Worm (Caenorhabditis elegans) whole organism, dauer: Measurements from ENCODE around the gene T19D12.10.
"Not testable (repeated sequence)": the region's sequence is repeated elsewhere in the genome, so short reads cannot be mapped to it uniquely, and the experiment has no call there.

ENCODE experiments used
- unc-62 ChIP-seq: sonication (generic microtip); optimal IDR thresholded peaks from 2 replicates; lab custom pipeline; 2017; ENCODE audit warnings: missing biosample characterization, missing genetic modification reagents, missing genetic modification characterization

Gene T19D12.10

ce11 chrII:6667534-6667933 is 8.9 kb upstream of the T19D12.10 start:
- no peak for TF ChIP-seq unc-62

DNA sequence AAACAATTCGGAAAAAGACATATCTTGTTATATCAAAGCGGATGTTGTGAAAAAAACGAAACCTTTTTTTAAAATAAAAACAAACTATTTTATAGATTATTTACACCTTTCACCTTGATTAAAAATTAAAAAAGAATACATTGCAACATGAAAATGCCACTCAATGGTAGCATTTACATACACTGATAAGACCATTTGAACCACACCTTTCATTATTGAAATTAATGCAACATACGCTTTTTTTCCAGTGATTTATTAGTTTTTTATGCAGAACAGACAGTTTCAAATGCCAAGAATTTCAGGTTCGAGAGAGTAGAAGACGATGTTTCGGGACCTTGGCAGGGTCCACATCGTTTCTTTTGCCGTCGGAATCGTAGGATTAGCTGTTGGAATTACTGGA is 7.9 kb upstream of the T19D12.10 start, which contains the start of gene T19D12.1:
Gene T19D12.1, plus strand, starts transcription at position 301 of the 400 bp plus-strand sequence.
- TF ChIP-seq unc-62, result no peak

DNA sequence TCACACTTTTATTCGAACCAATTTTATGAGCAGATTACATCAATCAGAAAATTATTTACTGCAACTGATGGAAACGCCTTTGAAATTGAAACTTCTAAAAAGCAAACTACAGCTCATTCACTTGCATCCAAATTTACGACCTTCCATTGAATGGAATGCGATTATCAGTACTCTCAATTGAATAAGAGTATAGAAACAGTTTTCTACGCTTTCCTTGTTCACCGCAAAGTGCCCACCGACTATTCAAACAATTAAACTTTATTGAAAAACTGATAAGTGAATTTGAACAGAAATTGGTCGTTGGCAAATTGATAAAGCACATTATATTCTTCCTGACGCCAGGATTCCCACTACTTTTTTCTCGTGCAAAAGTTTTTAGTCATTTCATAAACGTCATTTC is 7.2 kb upstream of the T19D12.10 start:
- no peak for TF ChIP-seq unc-62

- no peak for TF ChIP-seq unc-62
Observed at ce11 chrII:6663799-6664198, 5.1 kb upstream of the T19D12.10 start.

DNA sequence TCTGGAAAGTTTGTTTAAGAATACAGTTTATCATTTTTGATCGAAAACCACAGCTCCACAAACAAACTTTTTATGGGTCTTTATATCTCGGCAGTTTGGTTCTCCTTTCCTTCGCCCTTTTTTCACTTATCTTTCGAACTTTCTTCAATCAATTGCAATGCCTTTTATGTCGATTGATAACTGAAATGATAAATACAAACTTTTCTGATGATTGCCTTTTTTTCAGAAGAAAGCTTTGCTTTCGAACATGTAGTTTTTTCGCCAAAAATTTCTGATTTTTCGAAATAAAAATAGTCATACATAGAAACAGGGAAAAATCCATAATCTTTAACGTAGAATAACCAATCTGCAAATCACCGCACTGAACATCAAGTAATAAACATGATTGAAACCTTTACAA is 2.5 kb upstream of the T19D12.10 start, which contains the start of gene T19D12.2:
Gene T19D12.2, plus strand, starts transcription at position 125 of the 400 bp plus-strand sequence.
- TF ChIP-seq unc-62, result no peak

- TF ChIP-seq unc-62, result no peak
Observed at ce11 chrII:6654284-6654683, 4.4 kb downstream of the T19D12.10 start, which contains the start of gene T19D12.9. T19D12.9 (minus strand) TSS chrII:6654384.

DNA sequence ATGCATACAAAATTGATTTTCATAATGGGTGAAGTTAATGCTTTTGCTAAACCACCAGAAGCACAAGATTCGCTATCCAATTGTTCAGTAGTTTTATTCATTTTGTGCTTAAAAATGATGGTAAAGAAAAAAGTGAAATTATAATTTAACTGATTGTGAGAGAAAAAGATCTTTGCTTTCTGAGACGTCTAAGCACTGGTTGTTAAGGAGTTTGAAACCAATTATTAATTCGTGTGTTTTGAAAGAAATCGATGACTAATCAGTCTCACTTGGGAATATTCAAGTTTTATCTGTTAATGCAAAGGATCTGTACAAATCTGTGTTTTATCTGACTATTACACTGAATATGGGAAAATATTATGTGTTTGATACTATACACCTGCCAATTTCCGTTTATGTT is 6.9 kb downstream of the T19D12.10 start, which contains the start of gene sra-26:
Gene sra-26, minus strand, starts transcription at position 101 of the 400 bp plus-strand sequence.
- TF ChIP-seq unc-62, result no peak

DNA sequence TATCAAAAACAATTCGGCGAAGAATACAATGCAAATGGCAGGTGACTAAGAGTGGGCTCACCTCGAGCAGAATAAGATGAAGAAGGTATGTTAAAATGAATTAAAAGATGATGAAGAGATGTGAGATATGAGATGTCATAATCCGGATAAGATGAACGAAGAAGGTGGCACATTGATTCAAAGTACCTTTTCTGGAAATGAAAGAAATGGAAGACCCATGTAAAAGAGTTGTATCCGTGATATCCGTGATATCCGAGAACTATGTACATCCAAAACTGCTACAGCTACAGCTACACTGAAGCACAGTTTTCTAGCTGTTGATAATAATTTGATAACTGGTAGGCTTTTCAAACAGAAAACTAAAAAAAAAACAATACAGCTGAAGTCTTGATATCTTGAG is 9.6 kb downstream of the T19D12.10 start, which contains the start of gene oig-8:
Gene oig-8, minus strand, starts transcription at position 101 of the 400 bp plus-strand sequence.
- no peak for TF ChIP-seq unc-62

DNA sequence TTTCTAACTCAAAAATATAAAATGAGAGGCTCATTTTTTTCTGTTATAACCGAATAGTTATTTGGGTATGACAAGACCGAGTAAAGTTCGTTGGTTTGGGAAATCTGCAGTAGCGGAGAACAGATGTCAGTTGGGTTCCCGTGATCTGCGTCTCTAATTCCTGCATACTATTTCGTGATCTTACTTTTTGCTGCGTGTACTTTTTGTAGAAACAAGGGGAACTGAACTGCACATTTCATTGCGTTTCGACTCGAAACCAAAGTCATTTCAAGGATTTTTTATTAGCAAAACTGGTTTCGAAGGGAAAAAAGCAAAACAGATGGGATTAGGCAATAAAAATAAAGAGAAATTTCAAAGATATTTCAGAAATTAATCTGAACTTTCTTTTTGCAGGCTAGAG is 11.8 kb downstream of the T19D12.10 start:
- TF ChIP-seq unc-62, result no peak

DNA sequence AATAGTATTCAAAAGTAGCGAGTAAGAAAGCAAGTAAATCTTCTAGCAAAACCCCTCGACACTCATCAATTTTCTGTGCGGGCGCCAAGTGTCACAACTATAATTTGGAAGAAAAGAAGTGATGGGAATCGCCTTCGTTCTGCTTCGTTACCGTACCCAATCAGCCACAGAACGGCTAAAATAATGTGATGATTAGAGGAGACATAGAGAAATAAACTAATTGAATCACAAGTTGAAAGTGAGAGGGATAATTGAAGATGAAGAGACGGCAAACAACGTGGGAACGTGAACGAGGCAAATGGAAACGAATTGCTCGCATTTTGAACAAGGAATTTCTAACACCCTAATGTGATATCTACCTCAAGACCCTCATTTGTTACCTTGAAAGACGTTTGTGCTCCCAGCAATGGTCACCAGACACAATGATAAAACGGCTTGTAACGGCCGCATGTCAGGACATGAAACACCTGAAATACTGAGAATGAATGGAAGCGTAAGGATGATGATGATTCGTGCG is 16.0 kb downstream of the T19D12.10 start, which contains the start of gene T19D12.6:
Gene T19D12.6, minus strand, starts transcription at position 467 of the 517 bp plus-strand sequence.
- no peak for TF ChIP-seq unc-62

DNA sequence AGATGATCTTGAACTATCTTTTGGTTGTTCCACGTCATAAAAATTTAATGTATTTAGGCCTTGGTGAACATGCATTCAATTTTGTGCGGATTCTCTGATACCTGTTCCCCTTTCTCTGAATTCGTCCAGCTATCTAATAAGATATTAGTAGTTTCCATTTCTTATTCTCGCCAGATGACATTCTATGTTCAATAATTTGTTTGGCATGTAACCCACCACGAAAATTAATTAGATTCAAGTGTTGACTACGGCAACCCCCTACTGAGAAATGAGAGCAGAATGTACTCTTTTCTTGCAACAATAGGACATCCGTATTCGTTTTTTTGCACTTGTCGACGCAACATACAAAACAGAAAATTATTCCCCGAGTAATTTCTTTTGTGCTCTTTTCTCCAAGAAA is 16.5 kb downstream of the T19D12.10 start:
- TF ChIP-seq unc-62, result no peak

- no peak for TF ChIP-seq unc-62
Observed at ce11 chrII:6637854-6638253, 20.8 kb downstream of the T19D12.10 start.

DNA sequence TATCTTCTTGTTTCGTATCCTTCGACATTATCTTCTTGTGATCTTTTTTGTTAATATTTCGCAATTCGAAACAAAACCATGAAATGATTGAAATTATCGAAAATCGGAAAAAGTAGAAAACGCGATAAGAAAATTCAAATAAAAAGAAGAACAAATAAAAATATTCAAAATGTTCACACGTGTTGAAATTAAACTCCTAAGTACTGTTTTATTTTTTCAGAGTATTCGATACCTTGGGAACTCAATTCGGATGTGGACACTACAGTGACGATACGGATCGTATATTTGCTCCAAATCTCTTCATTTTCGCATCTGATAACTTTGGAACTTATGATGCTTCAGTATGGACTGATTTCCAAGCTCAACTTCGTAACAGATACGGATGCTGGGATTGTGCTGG is 22.5 kb downstream of the T19D12.10 start, which contains the start of gene T19D12.5:
Gene T19D12.5, minus strand, starts transcription at position 101 of the 400 bp plus-strand sequence.
- no peak for TF ChIP-seq unc-62

DNA sequence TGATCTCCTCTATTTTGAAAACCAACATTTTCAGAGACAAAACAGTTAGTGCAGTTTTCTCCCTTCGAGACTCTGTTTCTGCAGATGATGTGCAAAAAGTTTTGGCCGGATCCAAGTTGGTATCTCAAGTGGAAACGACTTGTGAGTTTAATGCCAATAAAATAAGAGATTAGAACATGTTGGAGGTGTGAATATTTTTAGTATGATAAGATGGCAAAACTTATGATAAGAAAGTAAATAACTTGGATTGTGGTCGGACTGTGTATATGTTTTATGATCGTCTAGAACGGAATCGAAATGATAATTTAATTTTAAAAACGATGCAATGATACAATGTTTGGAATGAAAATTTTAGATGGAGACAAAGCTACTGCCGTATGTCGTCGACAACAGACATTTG is 26.7 kb downstream of the T19D12.10 start:
- no peak for TF ChIP-seq unc-62

DNA sequence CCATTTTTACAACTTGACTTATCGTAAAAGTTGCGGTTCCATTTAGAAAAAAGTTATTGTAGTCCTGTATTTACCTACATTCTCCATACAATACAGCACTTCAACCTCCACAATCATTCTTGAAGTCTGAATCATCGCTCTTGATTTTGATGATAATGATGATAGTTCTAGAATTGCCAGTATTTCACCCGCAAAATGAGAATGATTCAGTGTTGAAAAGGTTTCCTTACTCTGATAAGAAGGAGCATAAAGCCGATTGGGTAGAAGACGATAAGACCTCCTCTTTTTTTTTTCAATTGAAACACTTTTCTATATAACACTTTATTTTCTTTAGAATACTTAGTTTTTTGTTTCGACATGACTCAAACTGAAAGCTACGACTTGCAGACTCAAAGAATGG is 27.9 kb downstream of the T19D12.10 start, which contains the start of gene T19D12.4:
Gene T19D12.4, plus strand, starts transcription at position 295 of the 400 bp plus-strand sequence.
- no peak for TF ChIP-seq unc-62

- no peak for TF ChIP-seq unc-62
Observed at ce11 chrII:6629775-6630174, 28.9 kb downstream of the T19D12.10 start.

DNA sequence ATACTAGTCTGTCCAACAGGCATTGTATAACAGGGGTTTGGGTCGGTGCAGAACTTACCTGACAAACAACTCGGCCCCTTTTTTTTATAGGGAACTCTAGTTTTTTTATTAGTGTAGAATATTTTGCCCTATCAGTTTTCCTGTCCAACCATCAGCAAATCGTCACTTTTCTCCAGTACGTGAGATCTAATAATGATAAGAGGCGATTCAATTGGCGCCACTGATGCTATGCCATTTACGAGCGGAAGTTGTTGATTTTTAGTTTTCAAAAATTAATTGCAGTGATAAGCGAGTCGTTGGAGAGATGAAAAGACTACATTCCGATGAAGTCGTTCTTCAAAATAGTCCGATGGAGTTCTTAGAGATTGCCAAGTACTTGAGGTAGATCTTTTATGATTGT is 30.3 kb downstream of the T19D12.10 start:
- TF ChIP-seq unc-62, result no peak

DNA sequence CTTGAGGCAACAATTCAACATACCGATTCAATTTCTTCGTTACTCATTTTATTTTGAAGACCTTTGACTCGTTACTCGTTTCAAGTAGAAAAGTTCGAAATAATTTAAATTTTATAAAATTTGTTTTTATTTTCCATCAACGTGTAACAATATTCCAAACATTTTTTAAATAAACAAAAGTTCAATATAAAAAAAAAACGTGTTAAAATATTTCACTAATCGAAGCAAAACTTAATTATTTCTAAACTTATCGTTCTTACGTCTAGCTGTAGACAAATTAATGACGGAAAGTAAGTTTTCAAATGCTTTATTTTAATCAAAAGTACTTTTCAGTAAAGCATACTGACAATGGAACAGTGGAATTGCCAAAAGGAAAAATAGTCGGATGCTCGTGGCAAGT is 31.5 kb downstream of the T19D12.10 start, which contains the start of the genes F54H5.5 and F54H5.2:
Gene F54H5.5, minus strand, starts transcription at position 101 of the 400 bp plus-strand sequence.
Gene F54H5.2, plus strand, starts transcription at position 303 of the 400 bp plus-strand sequence.
- not testable (repeated sequence) for TF ChIP-seq unc-62
